Worm (Caenorhabditis elegans) whole organism, L1 larva: ENCODE data around the gene B0244.16.

Experiments used
- C04F5.9 ChIP-seq: sonication (generic microtip); optimal IDR thresholded peaks from 2 replicates; lab custom pipeline; 2016; ENCODE audit warnings: missing genetic modification characterization, missing compliant biosample characterization
- C16A3.4 ChIP-seq: fragments of 150-350 bp; optimal IDR thresholded peaks from 2 replicates; lab custom pipeline; 2014; ENCODE audit warnings: missing biosample characterization, missing genetic modification characterization
- C34B4.2 ChIP-seq: sonication (generic microtip); optimal IDR thresholded peaks from 2 replicates; lab custom pipeline; 2017; ENCODE audit warnings: mild to moderate bottlenecking, missing genetic modification characterization, missing compliant biosample characterization
- F16B12.6 ChIP-seq: fragments of 150-350 bp; optimal IDR thresholded peaks from 2 replicates; lab custom pipeline; 2014; ENCODE audit warnings: missing biosample characterization, missing genetic modification characterization
- Y116A8C.19 ChIP-seq: sonication (generic microtip); optimal IDR thresholded peaks from 2 replicates; lab custom pipeline; 2016; ENCODE audit warnings: missing compliant biosample characterization, missing genetic modification characterization, borderline replicate concordance
- aha-1 ChIP-seq: fragments of 150-350 bp; optimal IDR thresholded peaks from 2 replicates; lab custom pipeline; 2014; ENCODE audit warnings: missing biosample characterization, missing genetic modification characterization
- aly-2 ChIP-seq: fragments of 150-350 bp; optimal IDR thresholded peaks from 2 replicates; lab custom pipeline; 2014; ENCODE audit warnings: missing biosample characterization, missing genetic modification characterization
- ama-1 ChIP-seq: fragments of 150-350 bp; optimal IDR thresholded peaks from 2 replicates; lab custom pipeline; 2014
- blmp-1 ChIP-seq: fragments of 150-350 bp; optimal IDR thresholded peaks from 2 replicates; lab custom pipeline; 2014; ENCODE audit warnings: missing biosample characterization, missing genetic modification characterization
- ceh-8 ChIP-seq: fragments of 200-800 bp; sonication (Bioruptor generic); optimal IDR thresholded peaks from 2 replicates; lab custom pipeline; 2018; ENCODE audit warnings: mild to moderate bottlenecking, missing genetic modification characterization, moderate library complexity, missing compliant biosample characterization
- ceh-82 ChIP-seq, 3 experiments: fragments of 150-350 bp in 1 of 3; sonication (generic microtip) in 2 of 3; optimal IDR thresholded peaks; 2 replicates each; lab custom pipeline; 2014 to 2017; ENCODE audit warnings: missing biosample characterization in 3 of 3, missing genetic modification characterization in 3 of 3
- ceh-88 ChIP-seq: fragments of 200-800 bp; sonication (Bioruptor generic); IDR thresholded peaks from 2 replicates; pipeline ENCODE4 v1.3.6; 2022; ENCODE audit warnings: missing genetic modification characterization, missing compliant biosample characterization
- ceh-90 ChIP-seq: sonication (generic microtip); optimal IDR thresholded peaks from 2 replicates; lab custom pipeline; 2016; ENCODE audit warnings: missing genetic modification characterization, missing compliant biosample characterization
- dsc-1 ChIP-seq: sonication (generic microtip); optimal IDR thresholded peaks from 2 replicates; lab custom pipeline; 2016; ENCODE audit warnings: mild to moderate bottlenecking, missing genetic modification characterization, missing compliant biosample characterization
- efl-1 ChIP-seq, 4 experiments: fragments of 150-350 bp; optimal IDR thresholded peaks in 3 of 4; peaks in 1 of 4; 1 replicate in 1 of 4; 2 replicates in 3 of 4; lab custom pipeline; 2014; ENCODE audit warnings: missing biosample characterization in 2 of 4, missing genetic modification characterization in 2 of 4, missing genetic modification reagents in 2 of 4
- egl-13 ChIP-seq: sonication (generic microtip); optimal IDR thresholded peaks from 2 replicates; lab custom pipeline; 2016; ENCODE audit warnings: missing genotype, missing genetic modification reagents, missing genetic modification characterization, missing compliant biosample characterization
- elt-2 ChIP-seq: sonication (generic microtip); optimal IDR thresholded peaks from 2 replicates; lab custom pipeline; 2016; ENCODE audit warnings: missing genetic modification characterization, mild to moderate bottlenecking, inconsistent platforms, missing compliant biosample characterization, missing genetic modification reagents
- fkh-4 ChIP-seq: sonication (generic microtip); optimal IDR thresholded peaks from 2 replicates; lab custom pipeline; 2016; ENCODE audit warnings: missing compliant biosample characterization, missing genetic modification characterization, borderline replicate concordance
- fkh-8 ChIP-seq: sonication (generic microtip); optimal IDR thresholded peaks from 2 replicates; lab custom pipeline; 2016; ENCODE audit warnings: mild to moderate bottlenecking, missing genetic modification characterization, missing compliant biosample characterization
- fos-1 ChIP-seq: fragments of 150-350 bp; optimal IDR thresholded peaks from 2 replicates; lab custom pipeline; 2014; ENCODE audit warnings: missing biosample characterization, missing genetic modification characterization
- grh-1 ChIP-seq: fragments of 200-800 bp; sonication (Bioruptor generic); IDR thresholded peaks from 2 replicates; pipeline ENCODE4 v1.3.6; 2022; ENCODE audit warnings: missing genetic modification reagents, missing genetic modification characterization, missing compliant biosample characterization
- hlh-17 ChIP-seq: fragments of 200-800 bp; sonication (Bioruptor generic); optimal IDR thresholded peaks from 2 replicates; lab custom pipeline; 2018; ENCODE audit warnings: missing genetic modification characterization, mild to moderate bottlenecking, missing compliant biosample characterization, moderate library complexity, borderline replicate concordance
- hlh-4 ChIP-seq: sonication (generic microtip); optimal IDR thresholded peaks from 2 replicates; lab custom pipeline; 2016; ENCODE audit warnings: mild to moderate bottlenecking, missing genetic modification characterization, missing compliant biosample characterization
- irx-1 ChIP-seq: sonication (generic microtip); optimal IDR thresholded peaks from 2 replicates; lab custom pipeline; 2016; ENCODE audit warnings: missing genetic modification characterization, missing compliant biosample characterization
- isw-1 ChIP-seq: fragments of 200-800 bp; sonication (Bioruptor generic); IDR thresholded peaks from 2 replicates; pipeline ENCODE4 v1.3.6; 2022; ENCODE audit warnings: missing genetic modification characterization, missing compliant biosample characterization
- lin-15B ChIP-seq: fragments of 150-350 bp; sonication (generic microtip); optimal IDR thresholded peaks from 3 replicates; lab custom pipeline; 2014; ENCODE audit warnings: missing biosample characterization, missing genetic modification characterization
- lin-35 ChIP-seq, 2 experiments: fragments of 150-350 bp; optimal IDR thresholded peaks; 2 replicates each; lab custom pipeline; 2014; ENCODE audit warnings: missing biosample characterization in 2 of 2, missing genetic modification characterization in 2 of 2, missing genetic modification reagents in 2 of 2
- mab-9 ChIP-seq: fragments of 200-800 bp; sonication (Bioruptor generic); IDR thresholded peaks from 2 replicates; pipeline ENCODE4 v1.3.6; 2022; ENCODE audit warnings: missing genetic modification reagents, missing genetic modification characterization, missing compliant biosample characterization
- mef-2 ChIP-seq: fragments of 150-350 bp; optimal IDR thresholded peaks from 2 replicates; lab custom pipeline; 2014; ENCODE audit warnings: missing biosample characterization, missing genetic modification characterization
- nhr-19 ChIP-seq: fragments of 200-800 bp; sonication (Bioruptor generic); conservative IDR thresholded peaks from 2 replicates; pipeline ENCODE4 v1.3.6; 2022; ENCODE audit warnings: missing genetic modification characterization, missing compliant biosample characterization
- nhr-237 ChIP-seq: fragments of 150-350 bp; optimal IDR thresholded peaks from 2 replicates; lab custom pipeline; 2014; ENCODE audit warnings: missing biosample characterization, missing genetic modification characterization
- nhr-47 ChIP-seq: sonication (generic microtip); optimal IDR thresholded peaks from 2 replicates; lab custom pipeline; 2016; ENCODE audit warnings: mild to moderate bottlenecking, missing genetic modification characterization, moderate library complexity, missing compliant biosample characterization
- nhr-71 ChIP-seq: sonication (generic microtip); optimal IDR thresholded peaks from 2 replicates; lab custom pipeline; 2016; ENCODE audit warnings: mild to moderate bottlenecking, missing genetic modification characterization, moderate library complexity, missing compliant biosample characterization
- nhr-84 ChIP-seq: sonication (generic microtip); optimal IDR thresholded peaks from 2 replicates; lab custom pipeline; 2017; ENCODE audit warnings: missing biosample characterization, missing genetic modification characterization
- nhr-85 ChIP-seq: sonication (generic microtip); peaks from one replicate; lab custom pipeline; 2016; ENCODE audit warnings: missing genetic modification characterization, inconsistent platforms, missing compliant biosample characterization
- pag-3 ChIP-seq: sonication (generic microtip); optimal IDR thresholded peaks from 2 replicates; lab custom pipeline; 2017; ENCODE audit warnings: missing genetic modification characterization, mild to moderate bottlenecking, missing compliant biosample characterization, antibody characterized with exemption, borderline replicate concordance; ENCODE audit not compliant: insufficient read depth
- pqm-1 ChIP-seq: sonication (generic microtip); optimal IDR thresholded peaks from 3 replicates; lab custom pipeline; 2017; ENCODE audit warnings: missing biosample characterization, missing genetic modification characterization
- rnt-1 ChIP-seq: sonication (generic microtip); optimal IDR thresholded peaks from 2 replicates; lab custom pipeline; 2016; ENCODE audit warnings: mild to moderate bottlenecking, missing genetic modification characterization, moderate library complexity, missing compliant biosample characterization
- snpc-4 ChIP-seq: fragments of 150-350 bp; optimal IDR thresholded peaks from 2 replicates; lab custom pipeline; 2014; ENCODE audit warnings: missing biosample characterization, missing genetic modification characterization
- snu-23 ChIP-seq: sonication (generic microtip); optimal IDR thresholded peaks from 2 replicates; lab custom pipeline; 2016; ENCODE audit warnings: missing genetic modification characterization, missing compliant biosample characterization
- sox-4 ChIP-seq: sonication (generic microtip); optimal IDR thresholded peaks from 2 replicates; lab custom pipeline; 2016; ENCODE audit warnings: missing genetic modification characterization, missing compliant biosample characterization
- sptf-1 ChIP-seq: fragments of 150-350 bp; optimal IDR thresholded peaks from 2 replicates; lab custom pipeline; 2014; ENCODE audit warnings: missing biosample characterization, missing genetic modification characterization
- sup-37 ChIP-seq: fragments of 200-800 bp; sonication (Bioruptor generic); optimal IDR thresholded peaks from 2 replicates; lab custom pipeline; 2018; ENCODE audit warnings: mild to moderate bottlenecking, missing genetic modification characterization, missing compliant biosample characterization
- swsn-7 ChIP-seq: sonication (generic microtip); optimal IDR thresholded peaks from 2 replicates; lab custom pipeline; 2016; ENCODE audit warnings: missing genetic modification characterization, missing compliant biosample characterization
- tlp-1 ChIP-seq: fragments of 150-350 bp; optimal IDR thresholded peaks from 2 replicates; lab custom pipeline; 2014; ENCODE audit warnings: missing biosample characterization, missing genetic modification characterization
- unc-30 ChIP-seq: sonication (generic microtip); optimal IDR thresholded peaks from 2 replicates; lab custom pipeline; 2017; ENCODE audit warnings: missing biosample characterization, missing genetic modification characterization
- unc-62 ChIP-seq: fragments of 150-350 bp; optimal IDR thresholded peaks from 2 replicates; lab custom pipeline; 2014; ENCODE audit warnings: missing biosample characterization, missing genetic modification reagents, missing genetic modification characterization
- unc-86 ChIP-seq: sonication (generic microtip); optimal IDR thresholded peaks from 2 replicates; lab custom pipeline; 2016; ENCODE audit warnings: missing genetic modification characterization, missing compliant biosample characterization
- vab-15 ChIP-seq: sonication (generic microtip); optimal IDR thresholded peaks from 2 replicates; lab custom pipeline; 2017; ENCODE audit warnings: missing genotype, mild to moderate bottlenecking, missing genetic modification characterization, missing compliant biosample characterization
- zag-1 ChIP-seq: fragments of 150-350 bp; optimal IDR thresholded peaks from 2 replicates; lab custom pipeline; 2014; ENCODE audit warnings: missing biosample characterization, missing genetic modification characterization
- ztf-11 ChIP-seq, 2 experiments: sonication (generic microtip); optimal IDR thresholded peaks; 2 replicates each; lab custom pipeline; 2016 to 2017; ENCODE audit warnings: missing genetic modification characterization in 2 of 2, missing biosample characterization in 1 of 2, missing compliant biosample characterization in 1 of 2
- ztf-4 ChIP-seq: fragments of 150-350 bp; optimal IDR thresholded peaks from 2 replicates; lab custom pipeline; 2014; ENCODE audit warnings: missing biosample characterization, missing genetic modification characterization

Gene B0244.16

DNA sequence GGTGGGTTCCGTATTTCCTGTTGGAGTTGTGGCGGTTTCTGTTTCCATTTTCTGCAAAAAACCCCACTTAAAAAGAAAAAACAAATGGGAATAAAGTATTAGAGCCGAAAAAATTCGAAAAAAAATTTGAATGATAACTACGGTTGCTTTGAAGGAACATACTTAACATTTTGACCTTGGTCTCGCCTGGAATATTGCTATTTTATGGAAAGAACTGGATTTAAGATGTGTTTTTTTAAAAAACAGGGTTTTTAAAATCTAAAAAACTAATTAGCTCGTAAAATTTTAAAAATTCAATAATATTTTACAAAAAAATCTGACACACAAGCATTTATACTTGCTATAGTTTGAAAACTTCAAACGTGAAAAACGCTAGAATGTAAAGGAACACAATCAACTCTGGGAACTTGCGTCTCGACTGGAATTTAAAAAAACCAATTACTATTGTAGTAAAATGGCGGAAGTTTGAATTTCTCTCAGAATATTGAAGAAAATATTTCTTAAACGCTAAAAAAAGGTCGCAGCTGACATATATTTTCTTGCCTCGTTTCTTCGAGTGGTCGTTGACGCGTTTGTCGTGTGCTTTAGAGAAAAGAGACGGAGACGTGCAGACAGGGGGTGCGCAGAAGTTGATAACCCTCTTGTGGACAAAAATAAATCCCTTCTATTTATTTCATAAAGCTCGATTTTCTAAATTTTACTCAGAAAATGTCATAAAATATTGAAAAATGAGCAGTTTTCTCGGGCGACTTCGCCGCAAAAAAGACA, 42.6 kb upstream of the B0244.16 start, which contains the start of the genes lgg-3 and rgs-5 (continued):
- TF ChIP-seq pqm-1 (no peak), vab-15 (tag; lab: Kevin White, UChicago) (no peak), nhr-84 (no peak), rnt-1 (tag; lab: Kevin White, UChicago) (peak; percentile 34), lin-15B (tag; lab: Kevin White, UChicago) (peak; percentile 18), hlh-4 (no peak), ceh-88 (GFP tag; lab: Robert Waterston, UW) (no peak), grh-1 (GFP tag; lab: Robert Waterston, UW) (no peak), fkh-4 (tag; lab: Kevin White, UChicago) (no peak), ceh-90 (no peak), nhr-19 (no peak), ceh-82 (tag; optimal IDR thresholded peaks at IDR 0.05; lab: Kevin White, UChicago) (peak in 1 of 3 experiments; percentile 34), sox-4 (tag; lab: Kevin White, UChicago) (no peak), aly-2 (tag; lab: Kevin White, UChicago) (no peak), mab-9 (GFP tag; lab: Robert Waterston, UW) (no peak), unc-62 (GFP tag; lab: Kevin White, UChicago) (no peak), nhr-47 (no peak), lin-35 (GFP tag; optimal IDR thresholded peaks at IDR 0.05; lab: Kevin White, UChicago) (peak; percentile 10 to 70), nhr-71 (tag; lab: Kevin White, UChicago) (peak; percentile 46), aha-1 (tag; lab: Kevin White, UChicago) (no peak), hlh-17 (GFP tag; lab: Kevin White, UChicago) (no peak), C34B4.2 (no peak), irx-1 (tag; lab: Kevin White, UChicago) (no peak), ztf-4 (tag; lab: Kevin White, UChicago) (no peak), ztf-11 (tag; optimal IDR thresholded peaks at IDR 0.05; lab: Kevin White, UChicago) (no peak), efl-1 (optimal IDR thresholded peaks at IDR 0.05; lab: Kevin White, UChicago) (peak; percentile 50 to 70), efl-1 (GFP tag; optimal IDR thresholded peaks at IDR 0.05 in 1 of 2; lab: Kevin White, UChicago) (peak; percentile 47 to 93), sptf-1 (tag; lab: Kevin White, UChicago) (no peak), blmp-1 (peak; percentile 20), fkh-8 (tag; lab: Kevin White, UChicago) (peak; percentile 1), C04F5.9 (tag; lab: Kevin White, UChicago) (no peak), nhr-237 (tag; lab: Kevin White, UChicago) (no peak), swsn-7 (no peak), pag-3 (tag; lab: Kevin White, UChicago) (no peak), dsc-1 (tag; lab: Kevin White, UChicago) (no peak), tlp-1 (tag; lab: Kevin White, UChicago) (no peak), unc-86 (tag; lab: Kevin White, UChicago) (no peak), elt-2 (tag; lab: Kevin White, UChicago) (no peak), isw-1 (GFP tag; lab: Robert Waterston, UW) (no peak), C16A3.4 (tag; lab: Kevin White, UChicago) (peak; percentile 27), snu-23 (GFP tag; lab: Kevin White, UChicago) (peak; percentile 30), Y116A8C.19 (tag; lab: Kevin White, UChicago) (no peak), egl-13 (tag; lab: Kevin White, UChicago) (no peak), zag-1 (no peak), ama-1 (lab: Kevin White, UChicago) (no peak), nhr-85 (tag; lab: Kevin White, UChicago) (peak; percentile 17), snpc-4 (no peak), fos-1 (tag; lab: Kevin White, UChicago) (no peak), ceh-8 (GFP tag; lab: Kevin White, UChicago) (no peak), F16B12.6 (tag; lab: Kevin White, UChicago) (no peak), unc-30 (tag; lab: Kevin White, UChicago) (no peak), sup-37 (GFP tag; lab: Kevin White, UChicago) (no peak), mef-2 (tag; lab: Kevin White, UChicago) (no peak)
